Worm (Caenorhabditis elegans) whole organism, L4 larva: ENCODE measurements around the gene AH9.3.

Experiments used
- D1046.2 ChIP-seq: fragments of 200-800 bp; sonication (Bioruptor generic); IDR thresholded peaks from 2 replicates; pipeline ENCODE4 v1.3.6; 2022; ENCODE audit warnings: missing genetic modification characterization, missing compliant biosample characterization
- F10B5.3 ChIP-seq: sonication (generic microtip); optimal IDR thresholded peaks from 2 replicates; lab custom pipeline; 2016; ENCODE audit warnings: mild to moderate bottlenecking, missing genetic modification characterization, missing compliant biosample characterization
- F37D6.2 ChIP-seq: sonication (generic microtip); optimal IDR thresholded peaks from 2 replicates; lab custom pipeline; 2016; ENCODE audit warnings: mild to moderate bottlenecking, missing genetic modification characterization, missing compliant biosample characterization
- F44E2.7 ChIP-seq: fragments of 200-800 bp; sonication (Bioruptor generic); IDR thresholded peaks from 2 replicates; pipeline ENCODE4 v2.1.2; 2022; ENCODE audit warnings: missing genetic modification characterization, missing compliant biosample characterization
- F49E8.2 ChIP-seq: sonication (generic microtip); optimal IDR thresholded peaks from 2 replicates; lab custom pipeline; 2016; ENCODE audit warnings: missing compliant biosample characterization, mild to moderate bottlenecking, missing genetic modification characterization, borderline replicate concordance
- T20F7.1 ChIP-seq: fragments of 200-800 bp; sonication (Bioruptor generic); optimal IDR thresholded peaks from 2 replicates; lab custom pipeline; 2018; ENCODE audit warnings: mild to moderate bottlenecking, missing genetic modification characterization, missing compliant biosample characterization
- ZK546.5 ChIP-seq, 2 experiments: sonication (generic microtip); optimal IDR thresholded peaks; 2 replicates each; lab custom pipeline; 2017; ENCODE audit warnings: missing biosample characterization in 2 of 2, missing genetic modification characterization in 2 of 2
- arid-1 ChIP-seq: fragments of 200-800 bp; sonication (Bioruptor generic); conservative IDR thresholded peaks from 2 replicates; pipeline ENCODE4 v1.3.6; 2022; ENCODE audit warnings: missing genetic modification reagents, missing genetic modification characterization, missing compliant biosample characterization
- ceh-44 ChIP-seq: fragments of 200-800 bp; sonication (Bioruptor generic); IDR thresholded peaks from 2 replicates; pipeline ENCODE4 v1.3.6; 2022; ENCODE audit warnings: missing genetic modification reagents, missing genetic modification characterization, missing compliant biosample characterization
- ceh-82 ChIP-seq: sonication (generic microtip); optimal IDR thresholded peaks from 2 replicates; lab custom pipeline; 2017; ENCODE audit warnings: missing biosample characterization, missing genetic modification characterization
- cey-2 ChIP-seq: sonication (generic microtip); optimal IDR thresholded peaks from 3 replicates; lab custom pipeline; 2017; ENCODE audit warnings: missing genetic modification characterization, mild to moderate bottlenecking, missing compliant biosample characterization, antibody characterized with exemption, borderline replicate concordance; ENCODE audit not compliant: insufficient read depth
- ctbp-1 ChIP-seq: fragments of 200-800 bp; sonication (Bioruptor generic); IDR thresholded peaks from 2 replicates; pipeline ENCODE4 v1.3.6; 2022; ENCODE audit warnings: missing genetic modification reagents, missing genetic modification characterization, missing compliant biosample characterization
- daf-12 ChIP-seq: fragments of 150-350 bp; optimal IDR thresholded peaks from 2 replicates; lab custom pipeline; 2014; ENCODE audit warnings: missing biosample characterization, missing genetic modification reagents, missing genetic modification characterization
- daf-19 ChIP-seq: fragments of 200-800 bp; sonication (Bioruptor generic); conservative IDR thresholded peaks from 2 replicates; pipeline ENCODE4 v1.3.6; 2022; ENCODE audit warnings: missing genetic modification characterization, missing compliant biosample characterization
- dmd-6 ChIP-seq: fragments of 200-800 bp; sonication (Bioruptor generic); IDR thresholded peaks from 2 replicates; pipeline ENCODE4 v1.3.6; 2022; ENCODE audit warnings: missing genetic modification reagents, missing genetic modification characterization, missing compliant biosample characterization
- dmd-8 ChIP-seq: fragments of 200-800 bp; sonication (Bioruptor generic); IDR thresholded peaks from 2 replicates; pipeline ENCODE4 v1.3.6; 2022; ENCODE audit warnings: missing genetic modification characterization, missing compliant biosample characterization
- dpl-1 ChIP-seq: fragments of 150-350 bp; optimal IDR thresholded peaks from 2 replicates; lab custom pipeline; 2014; ENCODE audit warnings: missing biosample characterization, missing genetic modification reagents, missing genetic modification characterization
- fkh-10 ChIP-seq: fragments of 150-350 bp; optimal IDR thresholded peaks from 2 replicates; lab custom pipeline; 2014; ENCODE audit warnings: missing biosample characterization, missing genetic modification reagents, missing genetic modification characterization
- gei-8 ChIP-seq: fragments of 200-800 bp; sonication (Bioruptor generic); optimal IDR thresholded peaks from 2 replicates; lab custom pipeline; 2018; ENCODE audit warnings: mild to moderate bottlenecking, missing genetic modification characterization, missing compliant biosample characterization
- hif-1 ChIP-seq, 2 experiments: sonication (generic microtip); optimal IDR thresholded peaks; 2 replicates each; lab custom pipeline; 2016 to 2017; ENCODE audit warnings: missing compliant biosample characterization in 2 of 2, missing genetic modification characterization in 2 of 2, missing genetic modification reagents in 2 of 2, missing genotype in 2 of 2, mild to moderate bottlenecking in 1 of 2
- hlh-11 ChIP-seq: fragments of 200-800 bp; sonication (Bioruptor generic); optimal IDR thresholded peaks from 2 replicates; lab custom pipeline; 2018; ENCODE audit warnings: mild to moderate bottlenecking, missing genetic modification characterization, missing compliant biosample characterization
- hlh-30 ChIP-seq: sonication (generic microtip); optimal IDR thresholded peaks from 2 replicates; lab custom pipeline; 2017; ENCODE audit warnings: antibody characterized with exemption, mild to moderate bottlenecking, missing genetic modification characterization, missing compliant biosample characterization; ENCODE audit not compliant: insufficient read depth
- lin-1 ChIP-seq: fragments of 200-800 bp; sonication (Bioruptor generic); IDR thresholded peaks from 2 replicates; pipeline ENCODE4 v1.3.6; 2022; ENCODE audit warnings: missing genetic modification reagents, missing genetic modification characterization, missing compliant biosample characterization
- lin-29 ChIP-seq: fragments of 200-800 bp; sonication (Bioruptor generic); IDR thresholded peaks from 2 replicates; pipeline ENCODE4 v1.3.6; 2022; ENCODE audit warnings: missing genetic modification reagents, missing genetic modification characterization, missing compliant biosample characterization
- lir-3 ChIP-seq: sonication (generic microtip); optimal IDR thresholded peaks from 2 replicates; lab custom pipeline; 2016; ENCODE audit warnings: mild to moderate bottlenecking, missing genetic modification characterization, missing compliant biosample characterization
- mdl-1 ChIP-seq, 2 experiments: fragments of 150-350 bp in 1 of 2; sonication (generic microtip) in 1 of 2; optimal IDR thresholded peaks; 2 replicates each; lab custom pipeline; 2014 to 2017; ENCODE audit warnings: missing biosample characterization in 2 of 2, missing genetic modification characterization in 2 of 2
- nhr-41 ChIP-seq: fragments of 200-800 bp; sonication (Bioruptor generic); IDR thresholded peaks from 2 replicates; pipeline ENCODE4 v1.3.6; 2022; ENCODE audit warnings: missing genetic modification reagents, missing genetic modification characterization, missing compliant biosample characterization
- nhr-48 ChIP-seq: sonication (generic microtip); optimal IDR thresholded peaks from 2 replicates; lab custom pipeline; 2016; ENCODE audit warnings: mild to moderate bottlenecking, missing genetic modification characterization, missing compliant biosample characterization
- nhr-76 ChIP-seq: fragments of 150-350 bp; optimal IDR thresholded peaks from 2 replicates; lab custom pipeline; 2014; ENCODE audit warnings: missing biosample characterization, missing genetic modification characterization
- nhr-77 ChIP-seq: fragments of 150-350 bp; optimal IDR thresholded peaks from 2 replicates; lab custom pipeline; 2014; ENCODE audit warnings: missing biosample characterization, missing genetic modification characterization
- pha-4 ChIP-seq, 2 experiments: fragments of 150-350 bp in 1 of 2; fragments of 200-800 bp in 1 of 2; sonication (Bioruptor generic) in 1 of 2; IDR thresholded peaks in 1 of 2; optimal IDR thresholded peaks in 1 of 2; 2 replicates each; pipeline versions ENCODE4 v1.3.6 to Lab custom; 2014 to 2022; ENCODE audit warnings: missing genetic modification characterization in 2 of 2, missing genetic modification reagents in 2 of 2, missing biosample characterization in 1 of 2, missing compliant biosample characterization in 1 of 2
- pqm-1 ChIP-seq: sonication (generic microtip); optimal IDR thresholded peaks from 2 replicates; lab custom pipeline; 2017; ENCODE audit warnings: missing biosample characterization, missing genetic modification characterization
- rbr-2 ChIP-seq: sonication (generic microtip); optimal IDR thresholded peaks from 2 replicates; lab custom pipeline; 2016; ENCODE audit warnings: missing genotype, missing genetic modification characterization, missing compliant biosample characterization
- saeg-2 ChIP-seq: fragments of 200-800 bp; sonication (Bioruptor generic); IDR thresholded peaks from 2 replicates; pipeline ENCODE4 v1.3.6; 2022; ENCODE audit warnings: missing genetic modification reagents, missing genetic modification characterization, missing compliant biosample characterization
- set-16 ChIP-seq: fragments of 200-800 bp; sonication (Bioruptor generic); IDR thresholded peaks from 2 replicates; pipeline ENCODE4 v1.3.6; 2022; ENCODE audit warnings: missing genetic modification reagents, missing genetic modification characterization, missing compliant biosample characterization
- spr-1 ChIP-seq: sonication (generic microtip); optimal IDR thresholded peaks from 2 replicates; lab custom pipeline; 2016; ENCODE audit warnings: mild to moderate bottlenecking, missing genetic modification characterization, missing compliant biosample characterization
- spr-3 ChIP-seq: fragments of 200-800 bp; sonication (Bioruptor generic); optimal IDR thresholded peaks from 2 replicates; lab custom pipeline; 2018; ENCODE audit warnings: mild to moderate bottlenecking, missing genetic modification characterization, missing compliant biosample characterization
- tra-1 ChIP-seq: fragments of 200-800 bp; sonication (Bioruptor generic); IDR thresholded peaks from 2 replicates; pipeline ENCODE4 v1.3.6; 2022; ENCODE audit warnings: missing genetic modification reagents, missing genetic modification characterization, missing compliant biosample characterization
- unc-130 ChIP-seq: sonication (generic microtip); optimal IDR thresholded peaks from 2 replicates; lab custom pipeline; 2016; ENCODE audit warnings: missing genetic modification reagents, missing genetic modification characterization, missing compliant biosample characterization
- unc-39 ChIP-seq: sonication (generic microtip); optimal IDR thresholded peaks from 2 replicates; lab custom pipeline; 2017; ENCODE audit warnings: missing biosample characterization, missing genetic modification characterization
- unc-62 ChIP-seq, 3 experiments: fragments of 150-350 bp in 1 of 3; sonication (generic microtip); optimal IDR thresholded peaks in 2 of 3; peaks in 1 of 3; 1 replicate in 1 of 3; 2 replicates in 2 of 3; lab custom pipeline; 2014 to 2017; ENCODE audit warnings: missing biosample characterization in 3 of 3, missing genetic modification characterization in 3 of 3, missing genetic modification reagents in 3 of 3, missing genotype in 1 of 3
- zfp-2 ChIP-seq: sonication (generic microtip); optimal IDR thresholded peaks from 2 replicates; lab custom pipeline; 2016; ENCODE audit warnings: mild to moderate bottlenecking, missing genetic modification characterization, missing compliant biosample characterization
- zip-11 ChIP-seq: fragments of 200-800 bp; sonication (Bioruptor generic); IDR thresholded peaks from 2 replicates; pipeline ENCODE4 v1.3.6; 2022; ENCODE audit warnings: missing genetic modification characterization, missing compliant biosample characterization
- ztf-11 ChIP-seq: fragments of 150-350 bp; optimal IDR thresholded peaks from 2 replicates; lab custom pipeline; 2014; ENCODE audit warnings: missing biosample characterization, missing genetic modification characterization

Gene AH9.3

DNA sequence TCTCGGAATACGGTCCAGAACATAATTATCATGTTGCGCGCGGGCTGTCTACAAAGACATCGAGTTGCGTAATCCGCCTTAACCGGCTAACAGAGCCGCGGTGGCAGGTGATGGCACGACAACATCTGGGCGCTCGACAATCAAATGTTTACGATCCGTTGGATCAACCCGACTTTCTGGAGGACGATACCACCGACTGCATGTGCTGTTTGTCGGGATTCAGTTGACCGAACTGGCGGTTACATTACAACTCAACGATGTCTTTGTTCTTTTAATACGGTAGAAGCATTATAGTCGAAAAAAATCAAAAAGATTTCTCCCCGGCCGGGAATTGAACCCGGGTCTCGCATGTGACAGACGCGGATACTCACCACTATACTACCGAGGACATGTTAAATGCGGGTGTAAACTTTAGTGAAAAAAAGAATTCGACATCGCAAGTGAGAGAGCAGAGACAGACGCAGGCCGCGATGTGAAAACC lies 34.0 kb downstream of the AH9.3 start (continued):
- TF ChIP-seq lin-29 (GFP tag; lab: Robert Waterston, UW) (0 out of 2 replicates have a peak, but pooled peaks have one; percentile 61), zip-11 (GFP tag; lab: Robert Waterston, UW) (no peak), T20F7.1 (GFP tag; lab: Kevin White, UChicago) (no peak), F10B5.3 (peak; percentile 53), hlh-11 (tag; lab: Kevin White, UChicago) (peak; percentile 62), hlh-30 (tag; lab: Kevin White, UChicago) (peak; percentile 90), mdl-1 (tag; optimal IDR thresholded peaks at IDR 0.05; lab: Kevin White, UChicago) (peak in 1 of 2 experiments; percentile 79), rbr-2 (peak; percentile 72), gei-8 (peak; percentile 79), unc-62 (GFP tag; optimal IDR thresholded peaks at IDR 0.05 in 1 of 2; lab: Kevin White, UChicago) (peak in 1 of 2 experiments; percentile 91), unc-62 (tag; optimal IDR thresholded peaks at IDR 0.05; lab: Kevin White, UChicago) (no peak), unc-130 (GFP tag; lab: Kevin White, UChicago) (peak; percentile 63), dmd-6 (GFP tag; lab: Robert Waterston, UW) (peak; percentile 73), nhr-77 (tag; lab: Kevin White, UChicago) (peak; percentile 63), nhr-76 (tag; lab: Kevin White, UChicago) (no peak), ceh-82 (no peak), spr-1 (tag; lab: Kevin White, UChicago) (peak; percentile 47), cey-2 (tag; lab: Kevin White, UChicago) (no peak), daf-12 (tag; lab: Kevin White, UChicago) (no peak), spr-3 (GFP tag; lab: Kevin White, UChicago) (peak; percentile 72), zfp-2 (tag; lab: Kevin White, UChicago) (peak; percentile 40), ZK546.5 (tag; optimal IDR thresholded peaks at IDR 0.05; lab: Kevin White, UChicago) (no peak), F49E8.2 (tag; lab: Kevin White, UChicago) (peak; percentile 41), lir-3 (tag; lab: Kevin White, UChicago) (peak; percentile 62), F44E2.7 (GFP tag; lab: Robert Waterston, UW) (peak; percentile 71; the same call in 1 of the 2 replicates), ctbp-1 (GFP tag; lab: Robert Waterston, UW) (peak; percentile 85)

DNA sequence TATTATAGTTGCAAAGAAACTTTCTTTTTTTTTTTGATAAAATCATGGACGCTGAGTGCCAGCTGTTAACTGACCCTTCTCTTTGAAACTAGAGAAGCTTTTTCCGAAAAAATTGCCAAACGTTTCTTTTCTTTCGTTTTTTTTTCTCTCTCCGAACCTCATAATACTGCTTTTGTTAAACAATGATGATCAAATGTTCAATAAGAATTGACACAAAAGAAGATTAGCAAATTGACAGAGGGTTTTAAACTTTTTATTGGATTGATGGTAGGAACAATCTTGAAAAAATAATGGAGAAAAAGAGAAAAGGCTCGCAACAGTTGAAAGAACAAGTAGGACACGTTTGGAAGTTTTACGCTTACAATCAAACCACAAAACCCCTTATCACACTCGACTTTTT lies 40.1 kb downstream of the AH9.3 start, which contains the start of gene hex-1:
hex-1 (plus strand) TSS at position 301 of the 400 bp plus-strand sequence.
- TF ChIP-seq unc-39 (tag; lab: Kevin White, UChicago) (no peak), ceh-82 (no peak), F37D6.2 (tag; lab: Kevin White, UChicago) (no peak), ceh-44 (GFP tag; lab: Robert Waterston, UW) (no peak), pqm-1 (tag; lab: Kevin White, UChicago) (peak; percentile 0), unc-62 (GFP tag; optimal IDR thresholded peaks at IDR 0.05 in 1 of 2; lab: Kevin White, UChicago) (no peak), unc-62 (tag; optimal IDR thresholded peaks at IDR 0.05; lab: Kevin White, UChicago) (no peak), cey-2 (tag; lab: Kevin White, UChicago) (no peak)

DNA sequence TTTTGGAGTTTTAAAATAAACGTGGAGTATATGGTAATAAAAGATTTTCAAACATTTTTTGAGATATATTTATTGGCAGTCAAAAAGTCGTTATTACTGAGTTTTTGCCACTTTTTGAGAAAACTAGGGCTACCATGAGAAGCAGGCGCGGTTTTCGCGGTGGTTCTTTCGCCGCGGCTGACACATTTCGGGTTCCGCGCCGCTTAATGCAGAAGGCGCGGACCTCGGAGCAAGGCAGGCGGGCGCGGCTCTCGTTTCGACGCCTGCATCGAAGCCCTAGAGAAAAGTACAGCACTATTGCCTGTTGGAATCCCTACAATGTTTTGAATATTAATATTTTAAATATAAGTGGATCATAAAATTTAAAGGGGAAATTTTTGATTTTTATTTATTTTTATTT lies 41.5 kb downstream of the AH9.3 start:
- TF ChIP-seq lin-1 (GFP tag; lab: Robert Waterston, UW) (no peak), tra-1 (GFP tag; lab: Robert Waterston, UW) (0 out of 2 replicates have a peak, but pooled peaks have one; percentile 10), ctbp-1 (GFP tag; lab: Robert Waterston, UW) (no peak), fkh-10 (GFP tag; lab: Kevin White, UChicago) (no peak), cey-2 (tag; lab: Kevin White, UChicago) (no peak), F44E2.7 (GFP tag; lab: Robert Waterston, UW) (no peak), arid-1 (GFP tag; lab: Robert Waterston, UW) (no peak), dmd-8 (GFP tag; lab: Robert Waterston, UW) (no peak), D1046.2 (GFP tag; lab: Robert Waterston, UW) (0 out of 2 replicates have a peak, but pooled peaks have one; percentile 44), set-16 (peak; percentile 90), saeg-2 (no peak), nhr-41 (no peak), daf-19 (GFP tag; lab: Robert Waterston, UW) (no peak), nhr-48 (tag; lab: Kevin White, UChicago) (no peak), pha-4 (GFP tag; IDR thresholded peaks at IDR 0.05; lab: Robert Waterston, UW) (no peak), pha-4 (tag; optimal IDR thresholded peaks at IDR 0.05; lab: Kevin White, UChicago) (no peak), ztf-11 (no peak), hif-1 (tag; optimal IDR thresholded peaks at IDR 0.05; lab: Kevin White, UChicago) (no peak), F37D6.2 (tag; lab: Kevin White, UChicago) (no peak), dpl-1 (GFP tag; lab: Kevin White, UChicago) (no peak)
